Fruit fly (Drosophila melanogaster): Measurements from ENCODE around the gene Cpr65Au.

- TF ChIP-seq kay (GFP tag; ENCODE audit: borderline replicate concordance): no peak
- no peak for TF ChIP-seq CG11617 (GFP tag; optimal IDR thresholded peaks at IDR 0.05)
Observed at dm6 chr3L:6138586-6138985, 6.7 kb upstream of the Cpr65Au start.

Data from whole organism, adult.